Worm (Caenorhabditis elegans): Measurements from ENCODE around the gene gst-15.

The gst-15 gene

ce11 chrII:13641311-13641710 is 28.3 kb upstream of the gst-15 start, which contains the start of gene fbxa-167:
Gene fbxa-167 (plus strand): TSS chrII:13641489.
- no peak for TF ChIP-seq mel-28 (tag; optimal IDR thresholded peaks at IDR 0.05; ENCODE audit: borderline replicate concordance)
- TF ChIP-seq let-607 (tag; optimal IDR thresholded peaks at IDR 0.05) = no peak
- TF ChIP-seq hmg-1.2 (GFP tag; IDR thresholded peaks at IDR 0.05) = peak; percentile 58; the same call in 1 of the 2 replicates
- no peak for TF ChIP-seq atf-7 (tag; optimal IDR thresholded peaks at IDR 0.05)

- no peak for TF ChIP-seq aptf-3 (GFP tag; IDR thresholded peaks at IDR 0.05)
- TF ChIP-seq attf-5 (GFP tag; optimal IDR thresholded peaks at IDR 0.05) = peak; percentile 19
Observed at ce11 chrII:13640210-13640609, 27.2 kb upstream of the gst-15 start.

ce11 chrII:13638576-13638975 is 25.6 kb upstream of the gst-15 start:
- TF ChIP-seq ztf-28 (GFP tag; IDR thresholded peaks at IDR 0.05) (no peak), unc-62 (GFP tag; optimal IDR thresholded peaks at IDR 0.05) (no peak), lin-40 (tag; optimal IDR thresholded peaks at IDR 0.05) (peak; percentile 29), nhr-80 (tag; optimal IDR thresholded peaks at IDR 0.05) (peak; percentile 62), ZK185.1 (tag; optimal IDR thresholded peaks at IDR 0.05; ENCODE audit: poor library complexity, severe bottlenecking) (peak; percentile 5)

ce11 chrII:13637941-13638489 is 25.0 kb upstream of the gst-15 start, which contains the start of gene phdh-1:
Gene phdh-1 (minus strand): TSS chrII:13638480.
- TF ChIP-seq F57A8.1 (GFP tag; optimal IDR thresholded peaks at IDR 0.05) (peak; percentile 23), lin-26 (GFP tag; IDR thresholded peaks at IDR 0.05) (0 out of 2 replicates have a peak, but pooled peaks have one; percentile 15), ztf-25 (GFP tag; IDR thresholded peaks at IDR 0.05) (no peak), mcd-1 (GFP tag; IDR thresholded peaks at IDR 0.05) (0 out of 2 replicates have a peak, but pooled peaks have one; percentile 5), zfh-2 (GFP tag; conservative IDR thresholded peaks at IDR 0.05) (peak; percentile 40; the same call in 1 of the 2 replicates)

- TF ChIP-seq Y95B8A.8 (GFP tag; IDR thresholded peaks at IDR 0.05) (no peak), zfh-2 (GFP tag; conservative IDR thresholded peaks at IDR 0.05) (peak; percentile 50; the same call in 1 of the 2 replicates), dpl-1 (GFP tag; optimal IDR thresholded peaks at IDR 0.05) (no peak), F23B12.7 (tag; optimal IDR thresholded peaks at IDR 0.05; ENCODE audit: insufficient read depth) (no peak), snpc-1.1 (tag; optimal IDR thresholded peaks at IDR 0.05; ENCODE audit: insufficient read depth) (no peak), madf-10 (tag; optimal IDR thresholded peaks at IDR 0.05) (no peak), egrh-3 (GFP tag; IDR thresholded peaks at IDR 0.05) (peak; percentile 36; the same call in 1 of the 2 replicates)
Observed at ce11 chrII:13637464-13637863, 24.5 kb upstream of the gst-15 start.

- no peak for TF ChIP-seq hrde-1 (tag; optimal IDR thresholded peaks at IDR 0.05; ENCODE audit: borderline replicate concordance)
- peak; percentile 67 for TF ChIP-seq Y53G8AR.9 (GFP tag; conservative IDR thresholded peaks at IDR 0.05)
- 0 out of 2 replicates have a peak, but pooled peaks have one; percentile 11 for TF ChIP-seq K11D2.4 (GFP tag; IDR thresholded peaks at IDR 0.05)
- TF ChIP-seq Y56A3A.18 (GFP tag; IDR thresholded peaks at IDR 0.05) = 0 out of 2 replicates have a peak, but pooled peaks have one; percentile 38
Observed at ce11 chrII:13636596-13636995, 23.6 kb upstream of the gst-15 start.

ce11 chrII:13632238-13632637 is 19.2 kb upstream of the gst-15 start, which contains the start of gene tag-10:
Gene tag-10 (plus strand): TSS chrII:13632584.
- TF ChIP-seq rpc-1 (optimal IDR thresholded peaks at IDR 0.05) (no peak), rpc-1 (tag; optimal IDR thresholded peaks at IDR 0.05) (no peak), F57C9.4 (tag; optimal IDR thresholded peaks at IDR 0.05) (no peak), Y56A3A.18 (GFP tag; IDR thresholded peaks at IDR 0.05) (no peak), Y67H2A.10 (GFP tag; conservative IDR thresholded peaks at IDR 0.05) (no peak), snpc-4 (GFP tag; optimal IDR thresholded peaks at IDR 0.05) (no peak), snpc-4 (tag; optimal IDR thresholded peaks at IDR 0.05) (no peak), aptf-3 (GFP tag; IDR thresholded peaks at IDR 0.05) (no peak), snpc-1.3 (tag; optimal IDR thresholded peaks at IDR 0.05; ENCODE audit: insufficient read depth) (no peak)

All from whole organism, young adult.